Worm (Caenorhabditis elegans): ENCODE results near the gene ttr-39.

ttr-39 gene

DNA sequence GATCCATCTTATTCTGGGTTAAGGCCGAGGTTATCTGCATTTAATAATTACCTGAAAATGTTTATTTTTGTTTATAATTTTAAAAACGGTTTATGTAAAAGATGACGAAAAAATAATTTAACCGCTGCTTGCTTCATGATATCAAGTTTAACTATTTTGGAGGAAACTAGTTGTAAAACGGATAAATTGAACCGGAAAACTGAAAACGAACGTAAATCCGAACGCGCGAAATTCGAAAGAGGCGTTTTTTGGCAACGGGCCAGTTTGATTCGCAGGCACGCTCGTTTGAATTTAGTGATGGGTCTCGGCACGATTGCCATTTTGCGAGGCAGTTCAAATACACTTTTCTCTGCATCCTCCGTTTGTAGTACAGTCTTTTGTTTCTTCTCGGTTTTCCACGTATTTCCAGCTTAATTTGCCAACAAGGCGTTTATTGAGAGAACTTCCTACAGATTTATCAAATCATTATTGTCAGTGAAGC lies 39.3 kb upstream of the ttr-39 start, which contains the start of the genes gtbp-1 and K08F4.3 (continued):
- TF ChIP-seq irx-1 (tag; optimal IDR thresholded peaks at IDR 0.05) (peak; percentile 10), fkh-8 (tag; optimal IDR thresholded peaks at IDR 0.05) (peak; percentile 65), ces-1 (GFP tag; optimal IDR thresholded peaks at IDR 0.05) (no peak), fkh-10 (GFP tag; optimal IDR thresholded peaks at IDR 0.05) (no peak), C34B4.2 (tag; optimal IDR thresholded peaks at IDR 0.05) (no peak), lsy-2 (tag; optimal IDR thresholded peaks at IDR 0.05) (peak; percentile 79 to 95), mep-1 (tag; optimal IDR thresholded peaks at IDR 0.05) (peak; percentile 85), aly-2 (tag; optimal IDR thresholded peaks at IDR 0.05) (no peak), aha-1 (tag; optimal IDR thresholded peaks at IDR 0.05) (no peak), swsn-7 (tag; optimal IDR thresholded peaks at IDR 0.05) (peak; percentile 48), fkh-4 (tag; optimal IDR thresholded peaks at IDR 0.05; ENCODE audit: borderline replicate concordance) (no peak), nhr-28 (tag; optimal IDR thresholded peaks at IDR 0.05) (no peak), unc-30 (tag; optimal IDR thresholded peaks at IDR 0.05) (no peak), pag-3 (tag; optimal IDR thresholded peaks at IDR 0.05; ENCODE audit: borderline replicate concordance, insufficient read depth) (no peak), ceh-90 (tag; optimal IDR thresholded peaks at IDR 0.05) (no peak), nhr-90 (tag; optimal IDR thresholded peaks at IDR 0.05; ENCODE audit: poor library complexity) (peak; percentile 45), nhr-84 (tag; optimal IDR thresholded peaks at IDR 0.05) (no peak), ceh-8 (GFP tag; optimal IDR thresholded peaks at IDR 0.05) (no peak), tbx-2 (tag; optimal IDR thresholded peaks at IDR 0.05) (no peak), nhr-237 (tag; optimal IDR thresholded peaks at IDR 0.05) (no peak), dpl-1 (GFP tag; optimal IDR thresholded peaks at IDR 0.05) (peak; percentile 92 to 94 (median 92)), lin-39 (tag; optimal IDR thresholded peaks at IDR 0.05) (no peak), pax-3 (tag; optimal IDR thresholded peaks at IDR 0.05) (peak; percentile 23), unc-130 (tag; optimal IDR thresholded peaks at IDR 0.05) (peak; percentile 49), C16A3.4 (tag; optimal IDR thresholded peaks at IDR 0.05) (peak; percentile 75), Y116A8C.19 (tag; optimal IDR thresholded peaks at IDR 0.05; ENCODE audit: borderline replicate concordance) (no peak), nhr-77 (tag; optimal IDR thresholded peaks at IDR 0.05) (peak; percentile 78), efl-3 (GFP tag; optimal IDR thresholded peaks at IDR 0.05) (no peak), snpc-4 (tag; optimal IDR thresholded peaks at IDR 0.05) (peak; percentile 54), sox-4 (tag; optimal IDR thresholded peaks at IDR 0.05) (no peak), lin-13 (GFP tag; optimal IDR thresholded peaks at IDR 0.05) (peak; percentile 68), efl-1 (optimal IDR thresholded peaks at IDR 0.05) (peak; percentile 83 to 95), efl-1 (GFP tag; optimal IDR thresholded peaks at IDR 0.05 in 1 of 2) (peak; percentile 94 to 99), ets-5 (GFP tag; IDR thresholded peaks at IDR 0.05) (no peak), dsc-1 (tag; optimal IDR thresholded peaks at IDR 0.05) (peak; percentile 37), egl-13 (tag; optimal IDR thresholded peaks at IDR 0.05) (no peak), elt-2 (tag; optimal IDR thresholded peaks at IDR 0.05) (no peak), nhr-47 (tag; optimal IDR thresholded peaks at IDR 0.05) (peak; percentile 74), nhr-85 (tag) (peak; percentile 85), isw-1 (GFP tag; IDR thresholded peaks at IDR 0.05) (peak; percentile 64), pqm-1 (tag; optimal IDR thresholded peaks at IDR 0.05) (peak; percentile 47), unc-86 (tag; optimal IDR thresholded peaks at IDR 0.05) (peak; percentile 24), fos-1 (tag; optimal IDR thresholded peaks at IDR 0.05) (peak; percentile 47), hlh-17 (GFP tag; optimal IDR thresholded peaks at IDR 0.05; ENCODE audit: borderline replicate concordance) (no peak), egl-27 (tag; optimal IDR thresholded peaks at IDR 0.05) (no peak), nhr-76 (tag; optimal IDR thresholded peaks at IDR 0.05) (no peak), lin-15B (tag; optimal IDR thresholded peaks at IDR 0.05) (peak; percentile 85), unc-98 (GFP tag; IDR thresholded peaks at IDR 0.05) (no peak), xbp-1 (tag; optimal IDR thresholded peaks at IDR 0.05) (peak; percentile 67), nhr-19 (GFP tag; conservative IDR thresholded peaks at IDR 0.05) (peak; percentile 61), lin-35 (GFP tag; optimal IDR thresholded peaks at IDR 0.05) (peak; percentile 92 to 97), nhr-11 (tag; optimal IDR thresholded peaks at IDR 0.05) (no peak), vab-15 (tag; optimal IDR thresholded peaks at IDR 0.05) (peak; percentile 23), nhr-12 (tag; optimal IDR thresholded peaks at IDR 0.05) (no peak)
